Worm (Caenorhabditis elegans) whole organism, young adult: ENCODE results near the gene rnp-7.

ENCODE experiments used
- B0019.2 ChIP-seq: fragments of 200-800 bp; sonication (Bioruptor generic); conservative IDR thresholded peaks from 2 replicates; pipeline ENCODE4 v1.3.6; 2022; ENCODE audit warnings: missing genetic modification reagents, missing genetic modification characterization, missing compliant biosample characterization
- B0261.1 ChIP-seq: sonication (generic microtip); optimal IDR thresholded peaks from 2 replicates; lab custom pipeline; 2016; ENCODE audit warnings: mild to moderate bottlenecking, missing genetic modification characterization, moderate library complexity, missing compliant biosample characterization
- D2030.7 ChIP-seq: fragments of 200-800 bp; sonication (Bioruptor generic); IDR thresholded peaks from 2 replicates; pipeline ENCODE4 v1.3.6; 2022; ENCODE audit warnings: missing genetic modification reagents, missing genetic modification characterization, missing compliant biosample characterization
- F22D6.2 ChIP-seq: sonication (generic microtip); optimal IDR thresholded peaks from 2 replicates; lab custom pipeline; 2016; ENCODE audit warnings: mild to moderate bottlenecking, missing genetic modification characterization, missing compliant biosample characterization
- F37B4.10 ChIP-seq: fragments of 200-800 bp; sonication (Bioruptor generic); IDR thresholded peaks from 2 replicates; pipeline ENCODE4 v1.3.6; 2022; ENCODE audit warnings: missing genetic modification characterization, missing compliant biosample characterization
- F39B2.1 ChIP-seq: fragments of 200-800 bp; sonication (Bioruptor generic); IDR thresholded peaks from 2 replicates; pipeline ENCODE4 v1.3.6; 2022; ENCODE audit warnings: missing genetic modification reagents, missing genetic modification characterization, missing compliant biosample characterization
- F52B5.7 ChIP-seq: sonication (generic microtip); optimal IDR thresholded peaks from 2 replicates; lab custom pipeline; 2016; ENCODE audit warnings: mild to moderate bottlenecking, missing genetic modification characterization, missing compliant biosample characterization
- F55B11.4 ChIP-seq: sonication (generic microtip); optimal IDR thresholded peaks from 2 replicates; lab custom pipeline; 2016; ENCODE audit warnings: missing compliant biosample characterization, missing genetic modification characterization, borderline replicate concordance; ENCODE audit not compliant: insufficient read depth
- Y53G8AR.9 ChIP-seq: fragments of 200-800 bp; sonication (Bioruptor generic); conservative IDR thresholded peaks from 2 replicates; pipeline ENCODE4 v1.3.6; 2022; ENCODE audit warnings: missing genetic modification reagents, missing genetic modification characterization, missing compliant biosample characterization
- ama-1 ChIP-seq, 3 experiments: fragments of 150-350 bp in 1 of 3; sonication (generic microtip) in 2 of 3; optimal IDR thresholded peaks; 2 replicates each; lab custom pipeline; 2014 to 2018; ENCODE audit warnings: missing biosample characterization in 2 of 3, missing genetic modification characterization in 2 of 3, missing genetic modification reagents in 2 of 3
- aptf-2 ChIP-seq: fragments of 200-800 bp; sonication (Bioruptor generic); conservative IDR thresholded peaks from 2 replicates; pipeline ENCODE4 v1.3.6; 2022; ENCODE audit warnings: missing genetic modification reagents, missing genetic modification characterization, missing compliant biosample characterization
- aptf-3 ChIP-seq: fragments of 200-800 bp; sonication (Bioruptor generic); IDR thresholded peaks from 2 replicates; pipeline ENCODE4 v1.3.6; 2022; ENCODE audit warnings: missing genetic modification characterization, missing compliant biosample characterization
- atf-7 ChIP-seq: sonication (generic microtip); optimal IDR thresholded peaks from 2 replicates; lab custom pipeline; 2017; ENCODE audit warnings: mild to moderate bottlenecking, missing genetic modification characterization, missing compliant biosample characterization
- attf-3 ChIP-seq: fragments of 200-800 bp; sonication (Bioruptor generic); conservative IDR thresholded peaks from 2 replicates; pipeline ENCODE4 v1.3.6; 2022; ENCODE audit warnings: missing genetic modification reagents, missing genetic modification characterization, missing compliant biosample characterization
- bed-2 ChIP-seq: fragments of 200-800 bp; sonication (Bioruptor generic); IDR thresholded peaks from 2 replicates; pipeline ENCODE4 v1.3.6; 2022; ENCODE audit warnings: missing genetic modification reagents, missing genetic modification characterization, missing compliant biosample characterization
- chd-7 ChIP-seq: sonication (generic microtip); optimal IDR thresholded peaks from 2 replicates; lab custom pipeline; 2016; ENCODE audit warnings: mild to moderate bottlenecking, missing genetic modification characterization, moderate library complexity, missing compliant biosample characterization
- dox-1 ChIP-seq: fragments of 200-800 bp; sonication (Bioruptor generic); IDR thresholded peaks from 2 replicates; pipeline ENCODE4 v1.3.6; 2022; ENCODE audit warnings: missing genetic modification reagents, missing genetic modification characterization, missing compliant biosample characterization
- dpff-1 ChIP-seq: sonication (generic microtip); optimal IDR thresholded peaks from 2 replicates; lab custom pipeline; 2017; ENCODE audit warnings: mild to moderate bottlenecking, missing genetic modification characterization, missing compliant biosample characterization
- egrh-3 ChIP-seq: fragments of 200-800 bp; sonication (Bioruptor generic); IDR thresholded peaks from 2 replicates; pipeline ENCODE4 v1.3.6; 2022; ENCODE audit warnings: missing genetic modification reagents, missing genetic modification characterization, missing compliant biosample characterization
- gei-17 ChIP-seq: fragments of 200-800 bp; sonication (Bioruptor generic); optimal IDR thresholded peaks from 2 replicates; lab custom pipeline; 2018; ENCODE audit warnings: mild to moderate bottlenecking, missing genetic modification characterization, missing compliant biosample characterization
- him-1 ChIP-seq: sonication (generic microtip); optimal IDR thresholded peaks from 2 replicates; lab custom pipeline; 2016; ENCODE audit warnings: missing genotype, missing genetic modification reagents, missing genetic modification characterization, missing compliant biosample characterization
- lag-1 ChIP-seq: fragments of 200-800 bp; sonication (Bioruptor generic); IDR thresholded peaks from 2 replicates; pipeline ENCODE4 v1.3.6; 2022; ENCODE audit warnings: missing genetic modification reagents, missing genetic modification characterization, missing compliant biosample characterization
- let-526 ChIP-seq: fragments of 200-800 bp; sonication (Bioruptor generic); IDR thresholded peaks from 2 replicates; pipeline ENCODE4 v1.3.6; 2022; ENCODE audit warnings: missing genetic modification reagents, missing genetic modification characterization, missing compliant biosample characterization
- lir-1 ChIP-seq: fragments of 200-800 bp; sonication (Bioruptor generic); conservative IDR thresholded peaks from 2 replicates; pipeline ENCODE4 v1.3.6; 2022; ENCODE audit warnings: missing genetic modification reagents, missing genetic modification characterization, missing compliant biosample characterization
- lsl-1 ChIP-seq: fragments of 200-800 bp; sonication (Bioruptor generic); optimal IDR thresholded peaks from 2 replicates; lab custom pipeline; 2018; ENCODE audit warnings: mild to moderate bottlenecking, missing genetic modification characterization, moderate library complexity, missing compliant biosample characterization
- madf-10 ChIP-seq: sonication (generic microtip); optimal IDR thresholded peaks from 2 replicates; lab custom pipeline; 2016; ENCODE audit warnings: mild to moderate bottlenecking, missing genetic modification characterization, missing compliant biosample characterization
- madf-3 ChIP-seq: fragments of 200-800 bp; sonication (Bioruptor generic); IDR thresholded peaks from 2 replicates; pipeline ENCODE4 v1.3.6; 2022; ENCODE audit warnings: missing genetic modification reagents, missing genetic modification characterization, missing compliant biosample characterization
- madf-6 ChIP-seq: fragments of 200-800 bp; sonication (Bioruptor generic); IDR thresholded peaks from 2 replicates; pipeline ENCODE4 v1.3.6; 2022; ENCODE audit warnings: missing genetic modification reagents, missing genetic modification characterization, missing compliant biosample characterization
- mes-4 ChIP-seq: sonication (generic microtip); optimal IDR thresholded peaks from 2 replicates; lab custom pipeline; 2016; ENCODE audit warnings: missing genotype, missing genetic modification characterization, missing compliant biosample characterization
- nfya-1 ChIP-seq: sonication (generic microtip); optimal IDR thresholded peaks from 2 replicates; lab custom pipeline; 2017; ENCODE audit warnings: antibody characterized with exemption, missing compliant biosample characterization, missing genetic modification characterization, borderline replicate concordance; ENCODE audit not compliant: insufficient read depth
- nhr-179 ChIP-seq: sonication (generic microtip); optimal IDR thresholded peaks from 2 replicates; lab custom pipeline; 2016; ENCODE audit warnings: mild to moderate bottlenecking, missing genetic modification characterization, missing compliant biosample characterization
- nhr-27 ChIP-seq: fragments of 200-800 bp; sonication (Bioruptor generic); optimal IDR thresholded peaks from 2 replicates; lab custom pipeline; 2018; ENCODE audit warnings: mild to moderate bottlenecking, missing genetic modification characterization, moderate library complexity, missing compliant biosample characterization
- pbrm-1 ChIP-seq: fragments of 200-800 bp; sonication (Bioruptor generic); IDR thresholded peaks from 2 replicates; pipeline ENCODE4 v1.3.6; 2022; ENCODE audit warnings: missing genetic modification reagents, missing genetic modification characterization, missing compliant biosample characterization
- rpc-1 ChIP-seq, 2 experiments: fragments of 150-350 bp in 1 of 2; sonication (generic microtip) in 1 of 2; optimal IDR thresholded peaks; 2 replicates each; lab custom pipeline; 2014 to 2018; ENCODE audit warnings: missing biosample characterization in 1 of 2, missing genetic modification characterization in 1 of 2, missing genetic modification reagents in 1 of 2, missing genotype in 1 of 2
- sea-2 ChIP-seq: fragments of 200-800 bp; sonication (Bioruptor generic); IDR thresholded peaks from 2 replicates; pipeline ENCODE4 v1.3.6; 2022; ENCODE audit warnings: missing genetic modification characterization, missing compliant biosample characterization
- tbp1 ChIP-seq: fragments of 200-800 bp; sonication (Bioruptor generic); optimal IDR thresholded peaks from 2 replicates; lab custom pipeline; 2018; ENCODE audit warnings: mild to moderate bottlenecking, missing genetic modification characterization, missing compliant biosample characterization
- unc-130 ChIP-seq: sonication (generic microtip); optimal IDR thresholded peaks from 2 replicates; lab custom pipeline; 2016; ENCODE audit warnings: missing genetic modification reagents, missing genetic modification characterization, missing compliant biosample characterization
- unc-62 ChIP-seq: fragments of 150-350 bp; optimal IDR thresholded peaks from 2 replicates; lab custom pipeline; 2014; ENCODE audit warnings: missing biosample characterization, missing genetic modification reagents, missing genetic modification characterization
- zfh-2 ChIP-seq: fragments of 200-800 bp; sonication (Bioruptor generic); conservative IDR thresholded peaks from 2 replicates; pipeline ENCODE4 v1.3.6; 2022; ENCODE audit warnings: missing genetic modification reagents, missing genetic modification characterization, missing compliant biosample characterization
- zim-3 ChIP-seq: sonication (generic microtip); optimal IDR thresholded peaks from 2 replicates; lab custom pipeline; 2017; ENCODE audit warnings: mild to moderate bottlenecking, missing genetic modification characterization, moderate library complexity, missing compliant biosample characterization
- ztf-22 ChIP-seq: fragments of 200-800 bp; sonication (Bioruptor generic); optimal IDR thresholded peaks from 2 replicates; lab custom pipeline; 2018; ENCODE audit warnings: mild to moderate bottlenecking, missing genetic modification characterization, moderate library complexity, missing compliant biosample characterization
- ztf-25 ChIP-seq: fragments of 200-800 bp; sonication (Bioruptor generic); IDR thresholded peaks from 2 replicates; pipeline ENCODE4 v1.3.6; 2022; ENCODE audit warnings: missing genetic modification reagents, missing genetic modification characterization, missing compliant biosample characterization
- ztf-26 ChIP-seq: sonication (generic microtip); optimal IDR thresholded peaks from 2 replicates; lab custom pipeline; 2017; ENCODE audit warnings: missing genetic modification characterization, missing compliant biosample characterization

The rnp-7 gene

ce11 chrIII:7152569-7152968 is 8.4 kb downstream of the rnp-7 start:
- no peak for TF ChIP-seq F37B4.10
- TF ChIP-seq dox-1 (GFP tag; lab: Robert Waterston, UW), result no peak
- no peak for TF ChIP-seq chd-7 (tag; lab: Kevin White, UChicago)

- TF ChIP-seq F22D6.2 (tag; lab: Kevin White, UChicago), result no peak
- no peak for TF ChIP-seq aptf-2
- no peak for TF ChIP-seq madf-6 (GFP tag; lab: Robert Waterston, UW)
- no peak for TF ChIP-seq F55B11.4 (tag; lab: Kevin White, UChicago)
- TF ChIP-seq egrh-3 (GFP tag; lab: Robert Waterston, UW), result no peak
- no peak for TF ChIP-seq unc-62 (GFP tag; lab: Kevin White, UChicago)
- no peak for TF ChIP-seq nfya-1 (tag; lab: Kevin White, UChicago)
- TF ChIP-seq sea-2 (GFP tag; lab: Robert Waterston, UW), result no peak
- no peak for TF ChIP-seq nhr-27 (tag; lab: Kevin White, UChicago)
- no peak for TF ChIP-seq Y53G8AR.9
- TF ChIP-seq lir-1 (GFP tag; lab: Robert Waterston, UW), result no peak
- no peak for TF ChIP-seq lag-1 (GFP tag; lab: Robert Waterston, UW)
- TF ChIP-seq nhr-179 (tag; lab: Kevin White, UChicago), result no peak
- no peak for TF ChIP-seq gei-17
- no peak for TF ChIP-seq madf-3 (GFP tag; lab: Robert Waterston, UW)
- no peak for TF ChIP-seq ztf-25 (GFP tag; lab: Robert Waterston, UW)
- TF ChIP-seq, all 124 proteins: peak for 0
Measured at ce11 chrIII:7150162-7150561, 10.8 kb downstream of the rnp-7 start.

- TF ChIP-seq unc-130 (GFP tag; lab: Kevin White, UChicago) (no peak), tbp1 (no peak), lir-1 (GFP tag; lab: Robert Waterston, UW) (no peak), atf-7 (tag; lab: Kevin White, UChicago) (no peak), rpc-1 (optimal IDR thresholded peaks at IDR 0.05; lab: Kevin White, UChicago) (no peak), rpc-1 (tag; optimal IDR thresholded peaks at IDR 0.05; lab: Kevin White, UChicago) (no peak), lsl-1 (GFP tag; lab: Kevin White, UChicago) (no peak), madf-10 (tag; lab: Kevin White, UChicago) (no peak), F39B2.1 (GFP tag; lab: Robert Waterston, UW) (no peak), attf-3 (no peak), aptf-3 (GFP tag; lab: Robert Waterston, UW) (no peak), D2030.7 (GFP tag; lab: Robert Waterston, UW) (no peak)
Measured at ce11 chrIII:7148191-7148590, 12.8 kb downstream of the rnp-7 start.

- TF ChIP-seq let-526 (GFP tag; lab: Robert Waterston, UW) (no peak), B0019.2 (GFP tag; lab: Robert Waterston, UW) (no peak), sea-2 (GFP tag; lab: Robert Waterston, UW) (no peak), madf-3 (GFP tag; lab: Robert Waterston, UW) (0 out of 2 replicates have a peak, but pooled peaks have one; percentile 26)
- TF ChIP-seq, all 124 proteins: peak for 1
Measured at ce11 chrIII:7146341-7146740, 14.6 kb downstream of the rnp-7 start.

ce11 chrIII:7144749-7145148 is 16.2 kb downstream of the rnp-7 start, which contains the start of gene glr-2:
Gene glr-2, minus strand, starts transcription at chrIII:7144959.
- TF ChIP-seq him-1 (no peak), B0261.1 (no peak), zim-3 (no peak), pbrm-1 (GFP tag; lab: Robert Waterston, UW) (no peak), zfh-2 (no peak), ztf-22 (no peak), F22D6.2 (tag; lab: Kevin White, UChicago) (no peak), aptf-2 (no peak), ztf-26 (tag; lab: Kevin White, UChicago) (no peak), mes-4 (no peak), atf-7 (tag; lab: Kevin White, UChicago) (no peak), dpff-1 (tag; lab: Kevin White, UChicago) (no peak), bed-2 (no peak), let-526 (GFP tag; lab: Robert Waterston, UW) (no peak), F52B5.7 (tag; lab: Kevin White, UChicago) (no peak), ama-1 (optimal IDR thresholded peaks at IDR 0.05; lab: Kevin White, UChicago) (no peak), ama-1 (GFP tag; optimal IDR thresholded peaks at IDR 0.05; lab: Kevin White, UChicago) (no peak)
